Fruit fly (Drosophila melanogaster): ENCODE results near the gene CG12375.

CG12375 gene

DNA sequence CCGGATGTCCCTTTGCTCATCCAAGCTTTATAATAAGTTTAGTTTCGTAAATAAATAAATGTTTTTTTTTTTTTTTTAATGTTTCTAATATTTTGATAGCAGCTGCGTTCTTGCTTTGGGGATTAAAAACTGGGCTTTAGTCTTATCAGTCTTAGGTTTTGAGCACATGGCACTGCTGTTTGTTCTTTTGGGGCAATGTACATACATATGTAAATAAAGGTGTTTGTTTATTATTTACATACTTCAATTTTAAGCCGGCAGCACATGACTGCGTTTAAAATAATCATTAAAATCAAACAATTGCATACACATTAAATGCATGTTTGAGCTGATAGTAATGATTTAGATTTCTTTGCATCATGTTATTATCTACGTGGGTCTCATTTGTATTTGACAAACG, 37.5 kb upstream of the CG12375 start (continued):
- TF ChIP-seq Scr (GFP tag; IDR thresholded peaks at IDR 0.05; ENCODE audit: partially characterized antibody) (no peak), CG10462 (GFP tag; optimal IDR thresholded peaks at IDR 0.05) (peak; percentile 81), MESR4 (GFP tag; optimal IDR thresholded peaks at IDR 0.05) (peak; percentile 1), NfI (GFP tag; optimal IDR thresholded peaks at IDR 0.05) (peak; percentile 32), CG4820 (GFP tag; optimal IDR thresholded peaks at IDR 0.05) (peak; percentile 71), CG7987 (GFP tag; optimal IDR thresholded peaks at IDR 0.05) (peak; percentile 88), sim (GFP tag; IDR thresholded peaks at IDR 0.05) (peak; percentile 73), rib (GFP tag; IDR thresholded peaks at IDR 0.05) (no peak), CG7745 (tag; optimal IDR thresholded peaks at IDR 0.05) (peak; percentile 86), Doc2 (GFP tag; IDR thresholded peaks at IDR 0.05) (no peak), lmd (GFP tag; IDR thresholded peaks at IDR 0.05) (no peak), Meics (GFP tag; optimal IDR thresholded peaks at IDR 0.05) (peak; percentile 46), kay (GFP tag; optimal IDR thresholded peaks at IDR 0.05) (peak; percentile 79), CG1529 (GFP tag; optimal IDR thresholded peaks at IDR 0.05) (peak; percentile 90), CG7271 (tag; optimal IDR thresholded peaks at IDR 0.05) (peak; percentile 31), CG16863 (GFP tag; optimal IDR thresholded peaks at IDR 0.05) (peak; percentile 81), CG30403 (GFP tag; optimal IDR thresholded peaks at IDR 0.05) (peak; percentile 11), grau (tag; optimal IDR thresholded peaks at IDR 0.05) (peak; percentile 48), CG2202 (tag; optimal IDR thresholded peaks at IDR 0.05) (peak; percentile 92), Vsx1 (GFP tag; optimal IDR thresholded peaks at IDR 0.05) (peak; percentile 85), klu (GFP tag; IDR thresholded peaks at IDR 0.05) (no peak), Taf1 (GFP tag; IDR thresholded peaks at IDR 0.05) (no peak), CG31365 (tag; optimal IDR thresholded peaks at IDR 0.05) (peak; percentile 50), Gsc (GFP tag; IDR thresholded peaks at IDR 0.05) (no peak), onecut (GFP tag; IDR thresholded peaks at IDR 0.05) (peak; percentile 85), dmrt99B (tag; optimal IDR thresholded peaks at IDR 0.05) (peak; percentile 73), wor (GFP tag; IDR thresholded peaks at IDR 0.05) (no peak), z (GFP tag; IDR thresholded peaks at IDR 0.05) (peak; percentile 63; the same call in 1 of the 3 replicates), CG16779 (GFP tag; IDR thresholded peaks at IDR 0.05) (no peak), cg (GFP tag; optimal IDR thresholded peaks at IDR 0.05) (no peak), Hr78 (GFP tag; optimal IDR thresholded peaks at IDR 0.05) (no peak), gcm2 (GFP tag; optimal IDR thresholded peaks at IDR 0.05) (no peak), CG10654 (GFP tag; optimal IDR thresholded peaks at IDR 0.05) (peak; percentile 57), sna (GFP tag; IDR thresholded peaks at IDR 0.05; ENCODE audit: partially characterized antibody) (no peak), nmo (GFP tag; optimal IDR thresholded peaks at IDR 0.05) (peak; percentile 35), sima (GFP tag; optimal IDR thresholded peaks at IDR 0.05) (peak; percentile 50), ara (GFP tag; IDR thresholded peaks at IDR 0.05) (peak; percentile 84), gro (GFP tag; optimal IDR thresholded peaks at IDR 0.05) (no peak), CG18764 (GFP tag; optimal IDR thresholded peaks at IDR 0.05) (peak; percentile 83), Lim3 (GFP tag; IDR thresholded peaks at IDR 0.05) (no peak), pnt (GFP tag; optimal IDR thresholded peaks at IDR 0.05) (peak; percentile 57), aop (GFP tag; IDR thresholded peaks at IDR 0.05) (no peak), h (optimal IDR thresholded peaks at IDR 0.05) (no peak), CG9215 (GFP tag; IDR thresholded peaks at IDR 0.05) (no peak), Drgx (GFP tag; IDR thresholded peaks at IDR 0.05) (no peak), Usf (GFP tag; optimal IDR thresholded peaks at IDR 0.05) (no peak), HLH54F (GFP tag; optimal IDR thresholded peaks at IDR 0.05) (no peak), pros (GFP tag; optimal IDR thresholded peaks at IDR 0.05) (no peak), CG34224 (GFP tag; IDR thresholded peaks at IDR 0.05; ENCODE audit: partially characterized antibody) (no peak), Mes4 (GFP tag; optimal IDR thresholded peaks at IDR 0.05) (peak; percentile 73), Doc3 (GFP tag; IDR thresholded peaks at IDR 0.05; ENCODE audit: partially characterized antibody) (no peak), Fer3 (tag; optimal IDR thresholded peaks at IDR 0.05) (peak; percentile 78)
